Worm (Caenorhabditis elegans) whole organism, L4 larva: ENCODE measurements around the gene dop-5.

Experiments
- D1046.2 ChIP-seq: fragments of 200-800 bp; sonication (Bioruptor generic); IDR thresholded peaks from 2 replicates; pipeline ENCODE4 v1.3.6; 2022; ENCODE audit warnings: missing genetic modification characterization, missing compliant biosample characterization
- F37D6.2 ChIP-seq: sonication (generic microtip); optimal IDR thresholded peaks from 2 replicates; lab custom pipeline; 2016; ENCODE audit warnings: mild to moderate bottlenecking, missing genetic modification characterization, missing compliant biosample characterization
- Y105C5A.15 ChIP-seq: fragments of 200-800 bp; sonication (Bioruptor generic); IDR thresholded peaks from 2 replicates; pipeline ENCODE4 v1.3.6; 2022; ENCODE audit warnings: missing genetic modification characterization, missing compliant biosample characterization
- Y75B8A.6 ChIP-seq: fragments of 200-800 bp; sonication (Bioruptor generic); IDR thresholded peaks from 2 replicates; pipeline ENCODE4 v1.3.6; 2022; ENCODE audit warnings: missing genetic modification reagents, missing genetic modification characterization, missing compliant biosample characterization
- aha-1 ChIP-seq: fragments of 150-350 bp; peaks from one replicate; lab custom pipeline; 2014; ENCODE audit warnings: missing biosample characterization, missing genetic modification characterization
- attf-4 ChIP-seq: sonication (generic microtip); optimal IDR thresholded peaks from 3 replicates; lab custom pipeline; 2017; ENCODE audit warnings: missing biosample characterization, missing genetic modification characterization
- ceh-20 ChIP-seq: fragments of 200-800 bp; sonication (Bioruptor generic); IDR thresholded peaks from 2 replicates; pipeline ENCODE4 v1.3.6; 2022; ENCODE audit warnings: missing genetic modification reagents, missing genetic modification characterization, missing compliant biosample characterization
- ceh-82 ChIP-seq: sonication (generic microtip); optimal IDR thresholded peaks from 2 replicates; lab custom pipeline; 2017; ENCODE audit warnings: missing biosample characterization, missing genetic modification characterization
- daf-16 ChIP-seq, 3 experiments: sonication (generic microtip); optimal IDR thresholded peaks; 2 replicates each; lab custom pipeline; 2016 to 2017; ENCODE audit warnings: missing genetic modification characterization in 3 of 3, missing genetic modification reagents in 3 of 3, mild to moderate bottlenecking in 2 of 3, missing compliant biosample characterization in 2 of 3, missing biosample characterization in 1 of 3, moderate library complexity in 1 of 3
- dmd-6 ChIP-seq: fragments of 200-800 bp; sonication (Bioruptor generic); IDR thresholded peaks from 2 replicates; pipeline ENCODE4 v1.3.6; 2022; ENCODE audit warnings: missing genetic modification reagents, missing genetic modification characterization, missing compliant biosample characterization
- dmd-8 ChIP-seq: fragments of 200-800 bp; sonication (Bioruptor generic); IDR thresholded peaks from 2 replicates; pipeline ENCODE4 v1.3.6; 2022; ENCODE audit warnings: missing genetic modification characterization, missing compliant biosample characterization
- dmd-9 ChIP-seq: fragments of 200-800 bp; sonication (Bioruptor generic); IDR thresholded peaks from 2 replicates; pipeline ENCODE4 v1.3.6; 2022; ENCODE audit warnings: missing genetic modification reagents, missing genetic modification characterization, missing compliant biosample characterization
- duxl-1 ChIP-seq: sonication (generic microtip); optimal IDR thresholded peaks from 2 replicates; lab custom pipeline; 2016; ENCODE audit warnings: mild to moderate bottlenecking, missing genetic modification characterization, moderate library complexity, missing compliant biosample characterization; ENCODE audit not compliant: poor library complexity
- dve-1 ChIP-seq: sonication (generic microtip); optimal IDR thresholded peaks from 2 replicates; lab custom pipeline; 2017; ENCODE audit warnings: antibody characterized with exemption, mild to moderate bottlenecking, missing genetic modification characterization, missing compliant biosample characterization; ENCODE audit not compliant: insufficient read depth
- hlh-11 ChIP-seq: fragments of 200-800 bp; sonication (Bioruptor generic); optimal IDR thresholded peaks from 2 replicates; lab custom pipeline; 2018; ENCODE audit warnings: mild to moderate bottlenecking, missing genetic modification characterization, missing compliant biosample characterization
- hmg-1.1 ChIP-seq: fragments of 200-800 bp; sonication (Bioruptor generic); IDR thresholded peaks from 2 replicates; pipeline ENCODE4 v1.3.6; 2022; ENCODE audit warnings: missing genetic modification reagents, missing genetic modification characterization, missing compliant biosample characterization
- jun-1 ChIP-seq: fragments of 150-350 bp; optimal IDR thresholded peaks from 2 replicates; lab custom pipeline; 2014; ENCODE audit warnings: missing biosample characterization, missing genetic modification reagents, missing genetic modification characterization
- lin-1 ChIP-seq: fragments of 200-800 bp; sonication (Bioruptor generic); IDR thresholded peaks from 2 replicates; pipeline ENCODE4 v1.3.6; 2022; ENCODE audit warnings: missing genetic modification reagents, missing genetic modification characterization, missing compliant biosample characterization
- lin-15B ChIP-seq: fragments of 150-350 bp; sonication (generic microtip); optimal IDR thresholded peaks from 3 replicates; lab custom pipeline; 2014; ENCODE audit warnings: missing biosample characterization, missing genetic modification characterization
- lin-29 ChIP-seq: fragments of 200-800 bp; sonication (Bioruptor generic); IDR thresholded peaks from 2 replicates; pipeline ENCODE4 v1.3.6; 2022; ENCODE audit warnings: missing genetic modification reagents, missing genetic modification characterization, missing compliant biosample characterization
- lin-39 ChIP-seq: fragments of 150-350 bp; optimal IDR thresholded peaks from 2 replicates; lab custom pipeline; 2014; ENCODE audit warnings: missing biosample characterization, missing genetic modification reagents, missing genetic modification characterization
- lsy-2 ChIP-seq, 2 experiments: fragments of 150-350 bp in 1 of 2; sonication (generic microtip) in 1 of 2; optimal IDR thresholded peaks; 2 replicates each; lab custom pipeline; 2014 to 2017; ENCODE audit warnings: missing biosample characterization in 2 of 2, missing genetic modification characterization in 2 of 2
- mdl-1 ChIP-seq, 2 experiments: fragments of 150-350 bp in 1 of 2; sonication (generic microtip) in 1 of 2; optimal IDR thresholded peaks; 2 replicates each; lab custom pipeline; 2014 to 2017; ENCODE audit warnings: missing biosample characterization in 2 of 2, missing genetic modification characterization in 2 of 2
- mes-2 ChIP-seq: sonication (generic microtip); optimal IDR thresholded peaks from 2 replicates; lab custom pipeline; 2016; ENCODE audit warnings: missing genotype, mild to moderate bottlenecking, missing genetic modification characterization, missing compliant biosample characterization; ENCODE audit not compliant: poor library complexity, severe bottlenecking
- mxl-3 ChIP-seq: fragments of 200-800 bp; sonication (Bioruptor generic); optimal IDR thresholded peaks from 2 replicates; lab custom pipeline; 2018; ENCODE audit warnings: mild to moderate bottlenecking, missing genetic modification characterization, missing compliant biosample characterization
- nhr-102 ChIP-seq: sonication (generic microtip); optimal IDR thresholded peaks from 2 replicates; lab custom pipeline; 2016; ENCODE audit warnings: mild to moderate bottlenecking, missing genetic modification characterization, moderate library complexity, missing compliant biosample characterization
- nhr-111 ChIP-seq: fragments of 200-800 bp; sonication (Bioruptor generic); optimal IDR thresholded peaks from 2 replicates; lab custom pipeline; 2018; ENCODE audit warnings: mild to moderate bottlenecking, missing genetic modification characterization, missing compliant biosample characterization
- nhr-237 ChIP-seq: sonication (generic microtip); optimal IDR thresholded peaks from 2 replicates; lab custom pipeline; 2017; ENCODE audit warnings: missing biosample characterization, missing genetic modification characterization
- nhr-25 ChIP-seq: sonication (generic microtip); optimal IDR thresholded peaks from 2 replicates; lab custom pipeline; 2017; ENCODE audit warnings: missing genetic modification characterization, mild to moderate bottlenecking, missing compliant biosample characterization, antibody characterized with exemption, moderate library complexity, borderline replicate concordance; ENCODE audit not compliant: insufficient read depth
- nhr-28 ChIP-seq: fragments of 150-350 bp; optimal IDR thresholded peaks from 2 replicates; lab custom pipeline; 2014; ENCODE audit warnings: missing biosample characterization, missing genetic modification characterization
- nhr-42 ChIP-seq: fragments of 200-800 bp; sonication (Bioruptor generic); IDR thresholded peaks from 2 replicates; pipeline ENCODE4 v1.3.6; 2022; ENCODE audit warnings: missing genetic modification characterization, missing compliant biosample characterization
- nhr-77 ChIP-seq: fragments of 150-350 bp; optimal IDR thresholded peaks from 2 replicates; lab custom pipeline; 2014; ENCODE audit warnings: missing biosample characterization, missing genetic modification characterization
- pha-4 ChIP-seq, 2 experiments: fragments of 150-350 bp in 1 of 2; fragments of 200-800 bp in 1 of 2; sonication (Bioruptor generic) in 1 of 2; IDR thresholded peaks in 1 of 2; optimal IDR thresholded peaks in 1 of 2; 2 replicates each; pipeline versions ENCODE4 v1.3.6 to Lab custom; 2014 to 2022; ENCODE audit warnings: missing genetic modification characterization in 2 of 2, missing genetic modification reagents in 2 of 2, missing biosample characterization in 1 of 2, missing compliant biosample characterization in 1 of 2
- php-3 ChIP-seq: fragments of 200-800 bp; sonication (Bioruptor generic); IDR thresholded peaks from 2 replicates; pipeline ENCODE4 v1.3.6; 2022; ENCODE audit warnings: missing genetic modification reagents, missing genetic modification characterization, missing compliant biosample characterization
- saeg-2 ChIP-seq: fragments of 200-800 bp; sonication (Bioruptor generic); IDR thresholded peaks from 2 replicates; pipeline ENCODE4 v1.3.6; 2022; ENCODE audit warnings: missing genetic modification reagents, missing genetic modification characterization, missing compliant biosample characterization
- spr-3 ChIP-seq: fragments of 200-800 bp; sonication (Bioruptor generic); optimal IDR thresholded peaks from 2 replicates; lab custom pipeline; 2018; ENCODE audit warnings: mild to moderate bottlenecking, missing genetic modification characterization, missing compliant biosample characterization
- tra-1 ChIP-seq: fragments of 200-800 bp; sonication (Bioruptor generic); IDR thresholded peaks from 2 replicates; pipeline ENCODE4 v1.3.6; 2022; ENCODE audit warnings: missing genetic modification reagents, missing genetic modification characterization, missing compliant biosample characterization
- unc-62 ChIP-seq, 3 experiments: fragments of 150-350 bp in 1 of 3; sonication (generic microtip); optimal IDR thresholded peaks in 2 of 3; peaks in 1 of 3; 1 replicate in 1 of 3; 2 replicates in 2 of 3; lab custom pipeline; 2014 to 2017; ENCODE audit warnings: missing biosample characterization in 3 of 3, missing genetic modification characterization in 3 of 3, missing genetic modification reagents in 3 of 3, missing genotype in 1 of 3
- zip-11 ChIP-seq: fragments of 200-800 bp; sonication (Bioruptor generic); IDR thresholded peaks from 2 replicates; pipeline ENCODE4 v1.3.6; 2022; ENCODE audit warnings: missing genetic modification characterization, missing compliant biosample characterization
- zip-2 ChIP-seq: fragments of 150-350 bp; optimal IDR thresholded peaks from 2 replicates; lab custom pipeline; 2014; ENCODE audit warnings: missing biosample characterization, missing genetic modification characterization

The dop-5 gene

ce11 chrV:11321719-11322118, 44.3 kb downstream of the dop-5 start, which contains the start of gene F47G9.4:
Gene F47G9.4, minus strand, starts transcription at chrV:11321816.
- no peak for TF ChIP-seq unc-62 (GFP tag; optimal IDR thresholded peaks at IDR 0.05 in 1 of 2; lab: Kevin White, UChicago)
- TF ChIP-seq unc-62 (tag; optimal IDR thresholded peaks at IDR 0.05; lab: Kevin White, UChicago), result no peak
- no peak for TF ChIP-seq dve-1 (tag; lab: Kevin White, UChicago)
- TF ChIP-seq pha-4 (GFP tag; IDR thresholded peaks at IDR 0.05; lab: Robert Waterston, UW), result no peak
- peak; percentile 74 for TF ChIP-seq pha-4 (tag; optimal IDR thresholded peaks at IDR 0.05; lab: Kevin White, UChicago)
- TF ChIP-seq nhr-28 (tag; lab: Kevin White, UChicago), result peak; percentile 48
- peak; percentile 25 for TF ChIP-seq hlh-11 (tag; lab: Kevin White, UChicago)
- TF ChIP-seq php-3 (GFP tag; lab: Robert Waterston, UW), result no peak
- no peak for TF ChIP-seq daf-16 (GFP tag; optimal IDR thresholded peaks at IDR 0.05; lab: Kevin White, UChicago)
- peak; percentile 18 for TF ChIP-seq daf-16 (tag; optimal IDR thresholded peaks at IDR 0.05; lab: Kevin White, UChicago)
- no peak for TF ChIP-seq jun-1

- TF ChIP-seq lin-1 (GFP tag; lab: Robert Waterston, UW), result no peak
- no peak for TF ChIP-seq saeg-2 (GFP tag; lab: Robert Waterston, UW)
- peak; percentile 72 for TF ChIP-seq aha-1 (tag; lab: Kevin White, UChicago)
- no peak for TF ChIP-seq hlh-11 (tag; lab: Kevin White, UChicago)
- TF ChIP-seq unc-62 (GFP tag; optimal IDR thresholded peaks at IDR 0.05 in 1 of 2; lab: Kevin White, UChicago), result peak in 1 of 2 experiments; percentile 8
- no peak for TF ChIP-seq unc-62 (tag; optimal IDR thresholded peaks at IDR 0.05; lab: Kevin White, UChicago)
These were observed 45.2 kb downstream of the dop-5 start for ce11 chrV:11320860-11321259.

- no peak for TF ChIP-seq lin-15B
- peak; percentile 13 for TF ChIP-seq aha-1 (tag; lab: Kevin White, UChicago)
- TF ChIP-seq hlh-11 (tag; lab: Kevin White, UChicago), result no peak
- no peak for TF ChIP-seq ceh-82 (tag; lab: Kevin White, UChicago)
- TF ChIP-seq mdl-1 (tag; optimal IDR thresholded peaks at IDR 0.05; lab: Kevin White, UChicago), result no peak
These were observed 49.2 kb downstream of the dop-5 start, which contains the start of gene cutl-18 for ce11 chrV:11316801-11317200. Gene cutl-18, minus strand, starts transcription at chrV:11316901.

ce11 chrV:11314025-11314880, 51.8 kb downstream of the dop-5 start:
- TF ChIP-seq zip-2 (tag; lab: Kevin White, UChicago) (no peak), nhr-42 (peak; percentile 95), nhr-25 (tag; lab: Kevin White, UChicago) (peak; percentile 79), tra-1 (GFP tag; lab: Robert Waterston, UW) (peak; percentile 99), mxl-3 (peak; percentile 95), dmd-9 (GFP tag; lab: Robert Waterston, UW) (peak; percentile 96), mes-2 (peak; percentile 93), dmd-8 (GFP tag; lab: Robert Waterston, UW) (peak; percentile 100), nhr-111 (GFP tag; lab: Kevin White, UChicago) (peak; percentile 98), nhr-77 (tag; lab: Kevin White, UChicago) (peak; percentile 76), duxl-1 (tag; lab: Kevin White, UChicago) (peak; percentile 91), php-3 (GFP tag; lab: Robert Waterston, UW) (peak; percentile 95), D1046.2 (GFP tag; lab: Robert Waterston, UW) (peak; percentile 97), lin-39 (no peak), spr-3 (GFP tag; lab: Kevin White, UChicago) (peak; percentile 95), nhr-237 (tag; lab: Kevin White, UChicago) (no peak), F37D6.2 (peak; percentile 68), nhr-102 (tag; lab: Kevin White, UChicago) (peak; percentile 94), dmd-6 (GFP tag; lab: Robert Waterston, UW) (peak; percentile 89), hmg-1.1 (GFP tag; lab: Robert Waterston, UW) (peak; percentile 93), lin-29 (GFP tag; lab: Robert Waterston, UW) (peak; percentile 92), attf-4 (tag; lab: Kevin White, UChicago) (peak; percentile 77), lsy-2 (tag; optimal IDR thresholded peaks at IDR 0.05; lab: Kevin White, UChicago) (peak; percentile 39 to 78), zip-11 (GFP tag; lab: Robert Waterston, UW) (peak; percentile 93), ceh-20 (peak; percentile 93), Y105C5A.15 (GFP tag; lab: Robert Waterston, UW) (peak; percentile 100), Y75B8A.6 (GFP tag; lab: Robert Waterston, UW) (peak; percentile 97)
